Fruit fly (Drosophila melanogaster): ENCODE results near the gene CG34280.

The CG34280 gene

DNA sequence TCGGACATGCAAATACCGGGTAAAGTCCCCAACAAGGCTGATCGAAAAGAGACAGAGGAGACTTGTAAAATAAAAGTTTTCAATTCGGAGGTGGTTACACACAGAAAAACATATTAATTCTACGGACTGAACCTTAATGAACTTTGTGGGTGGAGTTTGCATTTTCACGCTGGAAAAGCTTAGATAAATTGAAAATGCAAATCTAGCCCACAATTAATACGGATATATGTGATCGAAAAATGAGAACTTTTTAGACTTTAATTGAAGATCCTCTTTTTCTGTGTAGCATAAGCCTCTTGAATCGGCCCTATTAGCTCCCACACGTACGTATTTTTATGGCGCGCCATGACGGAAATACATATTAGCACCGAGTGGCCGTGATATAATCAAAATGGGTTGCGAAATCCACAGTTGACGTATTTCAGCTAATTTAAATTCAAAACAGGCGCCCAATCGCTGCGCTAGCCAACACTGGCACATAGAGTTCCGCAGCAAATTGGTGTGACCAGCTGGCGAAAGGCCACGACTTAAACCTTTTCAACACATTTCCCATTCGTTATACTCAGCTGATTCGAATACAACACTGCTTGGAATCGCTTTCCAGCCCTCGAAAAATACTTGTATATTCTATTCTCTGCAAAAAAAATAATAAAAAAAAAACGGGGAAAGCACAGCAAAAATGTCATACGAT is 18.0 kb downstream of the CG34280 start (continued):
- TF ChIP-seq CG2202 (tag; optimal IDR thresholded peaks at IDR 0.05) (peak; percentile 3), CG34376 (GFP tag; optimal IDR thresholded peaks at IDR 0.05) (peak; percentile 63), CG16813 (GFP tag; IDR thresholded peaks at IDR 0.05; ENCODE audit: partially characterized antibody) (peak; percentile 8; the same call in 1 of the 3 replicates), gt (GFP tag; IDR thresholded peaks at IDR 0.05) (no peak), esg (GFP tag; conservative IDR thresholded peaks at IDR 0.05) (peak; percentile 48; the same call in 1 of the 2 replicates), gsb (GFP tag; IDR thresholded peaks at IDR 0.05) (peak; percentile 46; the same call in 1 of the 2 replicates), Lhr (GFP tag; optimal IDR thresholded peaks at IDR 0.05) (peak; percentile 75), ase (GFP tag; IDR thresholded peaks at IDR 0.05) (no peak), wek (GFP tag; optimal IDR thresholded peaks at IDR 0.05) (peak; percentile 46), Med (GFP tag) (peak; percentile 96), CG13624 (GFP tag; optimal IDR thresholded peaks at IDR 0.05) (peak; percentile 80), gro (GFP tag; optimal IDR thresholded peaks at IDR 0.05) (peak; percentile 53), gfzf (GFP tag; optimal IDR thresholded peaks at IDR 0.05) (peak; percentile 84), CG14710 (tag; optimal IDR thresholded peaks at IDR 0.05) (peak; percentile 64), Hey (tag; optimal IDR thresholded peaks at IDR 0.05) (no peak), al (GFP tag; IDR thresholded peaks at IDR 0.05) (no peak), pb (GFP tag; optimal IDR thresholded peaks at IDR 0.05) (peak; percentile 57), CG10366 (GFP tag; IDR thresholded peaks at IDR 0.05) (peak; percentile 46; the same call in 1 of the 2 replicates), caup (GFP tag; optimal IDR thresholded peaks at IDR 0.05; ENCODE audit: severe bottlenecking) (peak; percentile 81), CG17359 (tag; optimal IDR thresholded peaks at IDR 0.05) (peak; percentile 53), cg (GFP tag; optimal IDR thresholded peaks at IDR 0.05) (no peak), Lim3 (GFP tag; IDR thresholded peaks at IDR 0.05) (no peak), Gsc (GFP tag; IDR thresholded peaks at IDR 0.05) (no peak), yki (optimal IDR thresholded peaks at IDR 0.05) (no peak), Ets65A (GFP tag) (peak; percentile 98), CkIIα-i1 (GFP tag; IDR thresholded peaks at IDR 0.05) (no peak), chif (GFP tag; optimal IDR thresholded peaks at IDR 0.05) (peak; percentile 55 to 56), CG31388 (GFP tag; optimal IDR thresholded peaks at IDR 0.05) (no peak), CG3281 (GFP tag; optimal IDR thresholded peaks at IDR 0.05) (peak; percentile 71), CG9797 (GFP tag; optimal IDR thresholded peaks at IDR 0.05) (peak; percentile 93), CG11456 (GFP tag; IDR thresholded peaks at IDR 0.05) (peak; percentile 77; the same call in 2 of the 3 replicates)

DNA sequence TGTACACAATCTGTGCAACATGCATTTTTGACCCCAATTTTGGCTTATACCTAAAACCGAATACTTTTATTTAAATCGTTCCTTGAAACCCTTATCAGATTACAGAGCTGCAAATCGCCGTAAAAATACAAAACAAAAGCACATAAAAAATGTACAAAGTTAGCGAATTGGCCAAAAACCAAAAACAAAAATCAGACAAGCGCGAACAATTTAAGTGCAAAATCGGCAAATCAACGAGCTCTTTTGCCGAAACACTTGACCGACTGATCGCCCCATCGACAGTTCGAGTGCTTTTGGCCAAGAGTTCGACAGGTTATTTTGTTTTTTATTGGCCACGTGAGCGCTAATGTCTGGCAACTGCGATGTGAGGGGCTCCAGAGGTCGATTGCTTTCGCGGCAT is 21.6 kb downstream of the CG34280 start:
- TF ChIP-seq scrt (GFP tag; optimal IDR thresholded peaks at IDR 0.05): no peak
- no peak for TF ChIP-seq fru (optimal IDR thresholded peaks at IDR 0.05)
- TF ChIP-seq Gsc (GFP tag; IDR thresholded peaks at IDR 0.05): no peak
- no peak for TF ChIP-seq GATAe (GFP tag; conservative IDR thresholded peaks at IDR 0.05)
- no peak for TF ChIP-seq CG3838 (GFP tag; optimal IDR thresholded peaks at IDR 0.05)
- no peak for TF ChIP-seq gt (GFP tag; IDR thresholded peaks at IDR 0.05)
- no peak for TF ChIP-seq toy (GFP tag; IDR thresholded peaks at IDR 0.05)
- no peak for TF ChIP-seq CkIIα-i1 (GFP tag; IDR thresholded peaks at IDR 0.05)
- TF ChIP-seq CG34224 (GFP tag; IDR thresholded peaks at IDR 0.05; ENCODE audit: partially characterized antibody): no peak
- TF ChIP-seq bigmax (GFP tag; optimal IDR thresholded peaks at IDR 0.05): no peak
- no peak for TF ChIP-seq unpg (GFP tag; optimal IDR thresholded peaks at IDR 0.05)
- TF ChIP-seq gce (GFP tag; IDR thresholded peaks at IDR 0.05): no peak
- TF ChIP-seq HmgZ (tag; optimal IDR thresholded peaks at IDR 0.05): no peak
- no peak for TF ChIP-seq ranshi (GFP tag; IDR thresholded peaks at IDR 0.05)
- TF ChIP-seq ash1 (GFP tag; optimal IDR thresholded peaks at IDR 0.05): no peak
- no peak for TF ChIP-seq CG15073 (GFP tag; optimal IDR thresholded peaks at IDR 0.05)
- no peak for TF ChIP-seq inv (GFP tag; IDR thresholded peaks at IDR 0.05; ENCODE audit: partially characterized antibody)
- no peak for TF ChIP-seq CG12744 (GFP tag; optimal IDR thresholded peaks at IDR 0.05)
